Worm (Caenorhabditis elegans): ENCODE results near the gene ZK185.2.

- no peak for TF ChIP-seq mxl-3 (GFP tag; optimal IDR thresholded peaks at IDR 0.05)
- TF ChIP-seq unc-62 (GFP tag; optimal IDR thresholded peaks at IDR 0.05 in 1 of 2): no peak
- TF ChIP-seq unc-62 (tag; optimal IDR thresholded peaks at IDR 0.05): no peak
- no peak for TF ChIP-seq nhr-237 (tag; optimal IDR thresholded peaks at IDR 0.05)
- no peak for TF ChIP-seq nhr-77 (tag; optimal IDR thresholded peaks at IDR 0.05)
Observed at ce11 chrIV:4519714-4520113, 16.6 kb upstream of the ZK185.2 start.
